Fruit fly (Drosophila melanogaster) whole organism, wandering third instar larva: ENCODE results near the gene JhI-21.
A peak's percentile ranks its signal among the peaks of the same experiment; 100 is the strongest.

Experiments
- Abd-B ChIP-seq: fragments of >200 bp; optimal IDR thresholded peaks from 2 replicates; lab custom pipeline; 2017; ENCODE audit warnings: missing biosample characterization, missing genetic modification characterization
- CG32264 ChIP-seq: fragments of 200-800 bp; sonication (Bioruptor generic); optimal IDR thresholded peaks from 2 replicates; lab custom pipeline; 2016; ENCODE audit warnings: missing biosample characterization, missing genetic modification characterization
- CG9705 ChIP-seq: fragments of 200-800 bp; sonication (Bioruptor generic); optimal IDR thresholded peaks from 2 replicates; lab custom pipeline; 2018; ENCODE audit warnings: missing biosample characterization, mild to moderate bottlenecking, missing genetic modification characterization
- CrebA ChIP-seq: fragments of 200-800 bp; sonication (Bioruptor generic); optimal IDR thresholded peaks from 2 replicates; lab custom pipeline; 2016; ENCODE audit warnings: missing biosample characterization, mild to moderate bottlenecking, missing genetic modification characterization, borderline replicate concordance
- Dfd ChIP-seq: fragments of >200 bp; optimal IDR thresholded peaks from 2 replicates; lab custom pipeline; 2017; ENCODE audit warnings: missing biosample characterization, missing genetic modification characterization
- Dif ChIP-seq: fragments of 200-275, 200-300 bp; sonication (Bioruptor generic); optimal IDR thresholded peaks from 2 replicates; lab custom pipeline; 2018; ENCODE audit warnings: missing biosample characterization, missing genetic modification characterization; ENCODE audit not compliant: partially characterized antibody
- GATAd ChIP-seq: sonication (Bioruptor generic); optimal IDR thresholded peaks from 2 replicates; lab custom pipeline; 2016; ENCODE audit warnings: missing biosample characterization, missing genetic modification characterization
- HLH106 ChIP-seq: fragments of 200-800 bp; optimal IDR thresholded peaks from 3 replicates; lab custom pipeline; 2019; ENCODE audit warnings: missing biosample characterization, mild to moderate bottlenecking, missing genetic modification characterization, moderate library complexity
- Hnf4 ChIP-seq: fragments of 200-800 bp; sonication (Bioruptor generic); optimal IDR thresholded peaks from 2 replicates; lab custom pipeline; 2016; ENCODE audit warnings: missing biosample characterization, mild to moderate bottlenecking, missing genetic modification characterization
- Hr78 ChIP-seq: fragments of >200 bp; optimal IDR thresholded peaks from 2 replicates; lab custom pipeline; 2017; ENCODE audit warnings: missing biosample characterization, missing genetic modification characterization
- Hr83 ChIP-seq: fragments of 200-300 bp; sonication (Bioruptor generic); optimal IDR thresholded peaks from 2 replicates; lab custom pipeline; 2016; ENCODE audit warnings: missing biosample characterization, mild to moderate bottlenecking, missing genetic modification characterization, moderate library complexity; ENCODE audit not compliant: poor library complexity, severe bottlenecking
- Jra ChIP-seq: sonication (Bioruptor generic); optimal IDR thresholded peaks from 2 replicates; lab custom pipeline; 2016; ENCODE audit warnings: missing biosample characterization, missing genetic modification characterization
- Mio ChIP-seq: sonication (Bioruptor generic); optimal IDR thresholded peaks from 2 replicates; lab custom pipeline; 2016; ENCODE audit warnings: missing biosample characterization, missing genetic modification characterization
- Myc ChIP-seq: fragments of >200 bp; optimal IDR thresholded peaks from 2 replicates; lab custom pipeline; 2017
- N ChIP-seq: fragments of >200 bp; optimal IDR thresholded peaks from 2 replicates; lab custom pipeline; 2018; ENCODE audit warnings: missing biosample characterization, missing external identifiers, missing genetic modification characterization
- OdsH ChIP-seq: fragments of 200-800 bp; sonication (Bioruptor generic); optimal IDR thresholded peaks from 2 replicates; lab custom pipeline; 2016; ENCODE audit warnings: missing biosample characterization, mild to moderate bottlenecking, missing genetic modification characterization
- Rel ChIP-seq, 2 experiments: fragments of 200-800 bp; sonication (Bioruptor generic) in 1 of 2; optimal IDR thresholded peaks; 2 replicates in 1 of 2; 3 replicates in 1 of 2; lab custom pipeline; 2016 to 2019; ENCODE audit warnings: mild to moderate bottlenecking in 2 of 2, missing biosample characterization in 2 of 2, missing genetic modification characterization in 2 of 2, moderate library complexity in 1 of 2
- Sp1 ChIP-seq: fragments of 200-800 bp; sonication (Bioruptor generic); optimal IDR thresholded peaks from 3 replicates; lab custom pipeline; 2019; ENCODE audit warnings: missing biosample characterization, mild to moderate bottlenecking, missing genetic modification characterization, moderate library complexity
- br ChIP-seq: fragments of 200-800 bp; sonication (Bioruptor generic); optimal IDR thresholded peaks from 2 replicates; lab custom pipeline; 2016; ENCODE audit warnings: missing biosample characterization, missing genetic modification characterization
- brk ChIP-seq: fragments of 200-800 bp; sonication (Bioruptor generic); optimal IDR thresholded peaks from 2 replicates; lab custom pipeline; 2016; ENCODE audit warnings: missing biosample characterization, mild to moderate bottlenecking, missing genetic modification characterization
- dl ChIP-seq, 2 experiments: fragments of 175-275, 200-275 bp in 1 of 2; fragments of 200-275 bp in 1 of 2; sonication (Bioruptor generic); optimal IDR thresholded peaks; lab custom pipeline; 2018; ENCODE audit warnings: mild to moderate bottlenecking in 2 of 2, missing biosample characterization in 2 of 2, missing genetic modification characterization in 2 of 2, moderate library complexity in 2 of 2; ENCODE audit not compliant: partially characterized antibody in 2 of 2, insufficient read depth in 1 of 2
- dmrt93B ChIP-seq: fragments of 200-800 bp; sonication (Bioruptor generic); optimal IDR thresholded peaks from 2 replicates; lab custom pipeline; 2018; ENCODE audit warnings: missing biosample characterization, mild to moderate bottlenecking, missing genetic modification characterization
- dsf ChIP-seq: sonication (Bioruptor generic); optimal IDR thresholded peaks from 2 replicates; lab custom pipeline; 2016; ENCODE audit warnings: missing biosample characterization, missing genetic modification characterization, borderline replicate concordance
- ey ChIP-seq: fragments of 200-800 bp; sonication (Bioruptor generic); optimal IDR thresholded peaks from 2 replicates; lab custom pipeline; 2016; ENCODE audit warnings: missing biosample characterization, missing genetic modification characterization
- foxo ChIP-seq, 2 experiments: fragments of 200-800 bp; sonication (Bioruptor generic); optimal IDR thresholded peaks; 2 replicates in 1 of 2; 3 replicates in 1 of 2; lab custom pipeline; 2016 to 2017; ENCODE audit warnings: missing biosample characterization in 2 of 2, missing genetic modification characterization in 2 of 2
- fru ChIP-seq: fragments of 200-800 bp; sonication (Bioruptor generic); optimal IDR thresholded peaks from 3 replicates; lab custom pipeline; 2016; ENCODE audit warnings: missing biosample characterization, mild to moderate bottlenecking, missing genetic modification characterization
- h ChIP-seq: fragments of 200-800 bp; sonication (Bioruptor generic); optimal IDR thresholded peaks from 3 replicates; lab custom pipeline; 2016; ENCODE audit warnings: missing biosample characterization, mild to moderate bottlenecking, missing genetic modification characterization
- jim ChIP-seq: fragments of 175-275, 200-325 bp; sonication (Bioruptor generic); optimal IDR thresholded peaks from 2 replicates; lab custom pipeline; 2016; ENCODE audit warnings: missing biosample characterization, mild to moderate bottlenecking, missing genetic modification characterization
- lola ChIP-seq: fragments of >200 bp; optimal IDR thresholded peaks from 2 replicates; lab custom pipeline; 2017; ENCODE audit warnings: missing biosample characterization, missing genetic modification characterization
- pan ChIP-seq: fragments of >200 bp; optimal IDR thresholded peaks from 2 replicates; lab custom pipeline; 2017
- psq ChIP-seq: fragments of 200-800 bp; sonication (Bioruptor generic); optimal IDR thresholded peaks from 3 replicates; lab custom pipeline; 2017; ENCODE audit warnings: missing biosample characterization, mild to moderate bottlenecking, missing genetic modification characterization, moderate library complexity
- rgr ChIP-seq: fragments of 200-800 bp; sonication (Bioruptor generic); optimal IDR thresholded peaks from 3 replicates; lab custom pipeline; 2016; ENCODE audit warnings: missing biosample characterization, mild to moderate bottlenecking, missing genetic modification characterization
- sage ChIP-seq: fragments of 200-800 bp; sonication (Bioruptor generic); optimal IDR thresholded peaks from 2 replicates; lab custom pipeline; 2016; ENCODE audit warnings: missing biosample characterization, mild to moderate bottlenecking, missing genetic modification characterization
- sv ChIP-seq: fragments of 200-800 bp; sonication (Bioruptor generic); optimal IDR thresholded peaks from 3 replicates; lab custom pipeline; 2016; ENCODE audit warnings: missing biosample characterization, missing genetic modification characterization
- tai ChIP-seq: sonication (Bioruptor generic); optimal IDR thresholded peaks from 2 replicates; lab custom pipeline; 2016; ENCODE audit warnings: missing biosample characterization, missing genetic modification characterization
- usp ChIP-seq: fragments of >200 bp; optimal IDR thresholded peaks from 2 replicates; lab custom pipeline; 2017; ENCODE audit warnings: missing biosample characterization, missing genetic modification characterization
- woc ChIP-seq: sonication (Bioruptor generic); optimal IDR thresholded peaks from 2 replicates; lab custom pipeline; 2016; ENCODE audit warnings: missing biosample characterization, mild to moderate bottlenecking, missing genetic modification characterization

The JhI-21 gene

DNA sequence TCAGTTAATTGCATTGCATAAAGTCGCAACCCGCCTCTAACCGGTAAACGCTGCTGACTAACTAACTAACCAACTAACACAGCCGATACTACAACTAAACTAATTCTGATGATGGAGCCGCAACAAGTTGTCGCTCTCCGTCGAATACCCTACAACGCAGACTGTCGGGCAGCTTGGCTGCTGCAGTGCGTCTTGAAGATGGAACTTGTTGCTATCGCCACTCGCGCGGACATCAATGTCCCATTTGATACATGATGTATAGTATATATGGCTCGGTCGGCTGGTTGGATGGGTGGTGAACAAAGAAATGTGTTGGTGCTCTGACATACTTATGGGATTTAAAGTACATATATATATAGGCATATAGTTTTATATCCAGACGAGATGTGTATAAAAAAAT is 30.3 kb downstream of the JhI-21 start:
- peak; percentile 35 for TF ChIP-seq psq
- TF ChIP-seq lola, result no peak
- no peak for TF ChIP-seq OdsH (GFP tag; lab: Kevin White, UChicago)
- peak; percentile 49 for TF ChIP-seq Sp1 (GFP tag; lab: Kevin White, UChicago)
- no peak for TF ChIP-seq Mio (GFP tag; lab: Kevin White, UChicago)
- peak; percentile 49 for TF ChIP-seq rgr (GFP tag; lab: Kevin White, UChicago)
- no peak for TF ChIP-seq Rel (GFP tag; optimal IDR thresholded peaks at IDR 0.05; lab: Kevin White, UChicago)
- no peak for TF ChIP-seq Rel (tag; optimal IDR thresholded peaks at IDR 0.05; lab: Kevin White, UChicago)
- no peak for TF ChIP-seq usp
- TF ChIP-seq N (GFP tag; lab: Kevin White, UChicago), result no peak
- no peak for TF ChIP-seq Dif
- TF ChIP-seq Hnf4 (GFP tag; lab: Kevin White, UChicago), result peak; percentile 19
- TF ChIP-seq Jra, result no peak
- TF ChIP-seq woc (GFP tag; lab: Kevin White, UChicago), result peak; percentile 48
- TF ChIP-seq Abd-B, result no peak
- TF ChIP-seq GATAd (GFP tag; lab: Kevin White, UChicago), result no peak
- TF ChIP-seq dl (GFP tag; optimal IDR thresholded peaks at IDR 0.05; lab: Kevin White, UChicago; ENCODE audit: insufficient read depth in 1 of 2, partially characterized antibody in 2 of 2), result no peak
- TF ChIP-seq pan (lab: Kevin White, UChicago), result no peak
- TF ChIP-seq brk (GFP tag; lab: Kevin White, UChicago), result no peak
- peak in 1 of 2 experiments; percentile 15 for TF ChIP-seq foxo (GFP tag; optimal IDR thresholded peaks at IDR 0.05; lab: Kevin White, UChicago)
- TF ChIP-seq HLH106, result peak; percentile 41
- TF ChIP-seq h, result no peak
- TF ChIP-seq sage (GFP tag; lab: Kevin White, UChicago), result no peak
- peak; percentile 7 for TF ChIP-seq CG9705
- TF ChIP-seq br, result peak; percentile 33
- no peak for TF ChIP-seq Hr78 (GFP tag; lab: Kevin White, UChicago)
- TF ChIP-seq ey (GFP tag; lab: Kevin White, UChicago), result peak; percentile 34
- no peak for TF ChIP-seq tai (GFP tag; lab: Kevin White, UChicago)
- TF ChIP-seq Hr83, result no peak

DNA sequence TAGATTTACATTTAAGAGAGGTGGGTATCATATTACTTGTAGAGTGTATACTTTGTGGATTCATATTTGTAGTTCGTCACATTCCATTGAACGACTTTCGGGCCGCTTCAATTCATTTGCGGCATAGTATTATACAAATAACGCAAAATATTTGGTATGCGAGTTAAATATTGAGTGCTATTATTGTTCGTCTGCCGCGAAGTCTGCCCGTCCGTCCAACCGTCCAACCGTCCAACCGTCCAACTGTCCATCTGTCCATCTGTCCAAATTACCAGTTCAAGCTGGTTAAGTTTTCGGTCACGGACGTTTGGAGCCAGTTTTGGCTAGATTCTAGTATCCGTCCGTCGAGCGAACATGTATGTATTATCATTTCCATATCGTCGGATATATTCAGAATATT is 31.7 kb downstream of the JhI-21 start:
- no peak for TF ChIP-seq CG9705
- TF ChIP-seq h, result no peak
- no peak for TF ChIP-seq CrebA (GFP tag; lab: Kevin White, UChicago)
- no peak for TF ChIP-seq brk (GFP tag; lab: Kevin White, UChicago)
- TF ChIP-seq Sp1 (GFP tag; lab: Kevin White, UChicago), result no peak
- no peak for TF ChIP-seq Dfd (GFP tag; lab: Kevin White, UChicago)
- TF ChIP-seq usp, result no peak
- TF ChIP-seq Hnf4 (GFP tag; lab: Kevin White, UChicago), result no peak
- no peak for TF ChIP-seq Rel (GFP tag; optimal IDR thresholded peaks at IDR 0.05; lab: Kevin White, UChicago)
- TF ChIP-seq Rel (tag; optimal IDR thresholded peaks at IDR 0.05; lab: Kevin White, UChicago), result no peak
- TF ChIP-seq tai (GFP tag; lab: Kevin White, UChicago), result no peak
- TF ChIP-seq N (GFP tag; lab: Kevin White, UChicago), result no peak
- TF ChIP-seq br, result no peak
- no peak for TF ChIP-seq dmrt93B
- TF ChIP-seq Dif, result no peak
- no peak for TF ChIP-seq rgr (GFP tag; lab: Kevin White, UChicago)
- TF ChIP-seq fru, result no peak
- TF ChIP-seq OdsH (GFP tag; lab: Kevin White, UChicago), result no peak

DNA sequence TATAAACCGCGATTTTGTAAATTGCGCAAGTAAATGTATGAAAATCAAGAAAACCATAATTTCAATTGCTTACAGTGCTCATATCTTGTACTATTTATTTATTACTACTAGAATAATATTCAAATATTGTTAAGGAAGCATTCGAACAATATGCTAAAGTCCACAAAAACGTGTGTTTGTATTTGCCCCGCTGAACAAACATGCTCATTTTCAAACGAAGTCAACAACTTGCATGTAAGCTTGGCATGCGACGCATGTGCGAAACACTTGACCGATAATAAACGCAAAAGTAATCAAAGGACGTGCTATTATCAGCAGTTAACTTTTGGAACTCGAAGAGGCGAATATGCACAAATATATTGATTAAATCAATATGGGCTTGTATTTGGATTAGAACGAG is 34.6 kb downstream of the JhI-21 start:
- TF ChIP-seq Dfd (GFP tag; lab: Kevin White, UChicago) (no peak), CG32264 (GFP tag; lab: Kevin White, UChicago) (no peak), sv (GFP tag; lab: Kevin White, UChicago) (no peak), usp (no peak), CrebA (GFP tag; lab: Kevin White, UChicago) (no peak), HLH106 (no peak), CG9705 (no peak), Abd-B (no peak), pan (lab: Kevin White, UChicago) (no peak), Mio (GFP tag; lab: Kevin White, UChicago) (no peak), psq (no peak), Rel (GFP tag; optimal IDR thresholded peaks at IDR 0.05; lab: Kevin White, UChicago) (no peak), Rel (tag; optimal IDR thresholded peaks at IDR 0.05; lab: Kevin White, UChicago) (no peak), dmrt93B (no peak), Sp1 (GFP tag; lab: Kevin White, UChicago) (peak; percentile 41), lola (no peak), foxo (GFP tag; optimal IDR thresholded peaks at IDR 0.05; lab: Kevin White, UChicago) (peak in 1 of 2 experiments; percentile 19), dsf (GFP tag; lab: Kevin White, UChicago) (peak; percentile 11), br (no peak), ey (GFP tag; lab: Kevin White, UChicago) (peak; percentile 17), rgr (GFP tag; lab: Kevin White, UChicago) (peak; percentile 58), woc (GFP tag; lab: Kevin White, UChicago) (no peak), GATAd (GFP tag; lab: Kevin White, UChicago) (no peak), h (peak; percentile 33), dl (GFP tag; optimal IDR thresholded peaks at IDR 0.05; lab: Kevin White, UChicago; ENCODE audit: insufficient read depth in 1 of 2, partially characterized antibody in 2 of 2) (no peak), Myc (no peak), Hr78 (GFP tag; lab: Kevin White, UChicago) (no peak), Dif (no peak), Hr83 (peak; percentile 73), brk (GFP tag; lab: Kevin White, UChicago) (no peak), tai (GFP tag; lab: Kevin White, UChicago) (no peak), jim (GFP tag; lab: Kevin White, UChicago) (no peak), fru (peak; percentile 15), Jra (peak; percentile 19), OdsH (GFP tag; lab: Kevin White, UChicago) (peak; percentile 49), sage (GFP tag; lab: Kevin White, UChicago) (no peak)
